Worm (Caenorhabditis elegans) whole organism, midembryonic: ENCODE data around the gene elks-1.

ENCODE experiments used
- cog-1 ChIP-seq: sonication (generic microtip); optimal IDR thresholded peaks from 2 replicates; lab custom pipeline; 2016; ENCODE audit warnings: missing genetic modification characterization, missing compliant biosample characterization
- flt-1 ChIP-seq: fragments of 200-800 bp; sonication (Bioruptor generic); IDR thresholded peaks from 2 replicates; pipeline ENCODE4 v1.3.6; 2022; ENCODE audit warnings: missing genetic modification characterization, missing compliant biosample characterization
- klf-2 ChIP-seq: fragments of 200-800 bp; sonication (Bioruptor generic); conservative IDR thresholded peaks from 2 replicates; pipeline ENCODE4 v1.3.6; 2022; ENCODE audit warnings: missing genetic modification reagents, missing genetic modification characterization, missing compliant biosample characterization
- med-1 ChIP-seq: sonication (generic microtip); optimal IDR thresholded peaks from 2 replicates; lab custom pipeline; 2017; ENCODE audit warnings: missing genetic modification characterization, mild to moderate bottlenecking, missing compliant biosample characterization, antibody characterized with exemption, missing genetic modification reagents; ENCODE audit not compliant: insufficient read depth
- ref-1 ChIP-seq: fragments of 200-800 bp; sonication (Bioruptor generic); conservative IDR thresholded peaks from 2 replicates; pipeline ENCODE4 v1.3.6; 2022; ENCODE audit warnings: missing genetic modification reagents, missing genetic modification characterization, missing compliant biosample characterization
- ztf-23 ChIP-seq: fragments of 200-800 bp; sonication (Bioruptor generic); IDR thresholded peaks from 2 replicates; pipeline ENCODE4 v1.3.6; 2022; ENCODE audit warnings: missing genetic modification reagents, missing genetic modification characterization, missing compliant biosample characterization
- ztf-29 ChIP-seq: fragments of 200-800 bp; sonication (Bioruptor generic); IDR thresholded peaks from 2 replicates; pipeline ENCODE4 v1.3.6; 2022; ENCODE audit warnings: missing genetic modification reagents, missing genetic modification characterization, missing compliant biosample characterization

ce11 chrIV:3310662-3311219, 39.1 kb downstream of the elks-1 start:
- TF ChIP-seq ztf-23 (no peak), cog-1 (tag; lab: Kevin White, UChicago) (no peak), med-1 (GFP tag; lab: Kevin White, UChicago) (no peak), ztf-29 (GFP tag; lab: Robert Waterston, UW) (no peak), klf-2 (GFP tag; lab: Robert Waterston, UW) (no peak), flt-1 (GFP tag; lab: Robert Waterston, UW) (no peak), ref-1 (GFP tag; lab: Robert Waterston, UW) (no peak)
